Fruit fly (Drosophila melanogaster) whole organism, embryonic: ENCODE measurements around the gene lark.

ENCODE experiments used
- BEAF-32 ChIP-seq: fragments of 200-800 bp; sonication (Bioruptor generic); optimal IDR thresholded peaks from 3 replicates; lab custom pipeline; 2017; ENCODE audit warnings: missing biosample characterization, missing genetic modification characterization, mild to moderate bottlenecking, moderate library complexity, missing genetic modification reagents
- Bgb ChIP-seq: fragments of 200-800 bp; sonication (Bioruptor generic); IDR thresholded peaks from 2 replicates; pipeline ENCODE4 v1.3.6; 2022; ENCODE audit warnings: missing biosample characterization, missing genetic modification characterization; ENCODE audit not compliant: partially characterized antibody
- CG10267 ChIP-seq: fragments of 200-800 bp; sonication (Bioruptor generic); optimal IDR thresholded peaks from 2 replicates; lab custom pipeline; 2018; ENCODE audit warnings: missing biosample characterization, mild to moderate bottlenecking, missing genetic modification characterization, moderate library complexity
- CG10321 ChIP-seq: fragments of 200-800 bp; sonication (Bioruptor generic); IDR thresholded peaks from 2 replicates; pipeline ENCODE4 v1.3.6; 2022; ENCODE audit warnings: missing biosample characterization, missing genetic modification characterization
- CG11085 ChIP-seq: fragments of 200-800 bp; sonication (Bioruptor generic); IDR thresholded peaks from 2 replicates; pipeline ENCODE4 v1.3.6; 2022; ENCODE audit warnings: missing biosample characterization, missing genetic modification characterization
- CG12299 ChIP-seq: fragments of 200-800 bp; sonication (Bioruptor generic); optimal IDR thresholded peaks from 2 replicates; lab custom pipeline; 2018; ENCODE audit warnings: missing biosample characterization, mild to moderate bottlenecking, missing genetic modification characterization
- CG13775 ChIP-seq: fragments of 200-800 bp; sonication (Bioruptor generic); optimal IDR thresholded peaks from 3 replicates; lab custom pipeline; 2017; ENCODE audit warnings: missing biosample characterization, mild to moderate bottlenecking, missing genetic modification characterization
- CG14965 ChIP-seq: fragments of 200-800 bp; sonication (Bioruptor generic); optimal IDR thresholded peaks from 2 replicates; lab custom pipeline; 2016; ENCODE audit warnings: missing biosample characterization, missing genetic modification characterization, borderline replicate concordance
- CG15269 ChIP-seq: fragments of 200-800 bp; sonication (Bioruptor generic); optimal IDR thresholded peaks from 2 replicates; lab custom pipeline; 2018; ENCODE audit warnings: missing biosample characterization, mild to moderate bottlenecking, missing genetic modification characterization, moderate library complexity
- CG1647 ChIP-seq: fragments of 200-800 bp; sonication (Bioruptor generic); optimal IDR thresholded peaks from 3 replicates; lab custom pipeline; 2016; ENCODE audit warnings: missing biosample characterization, missing genetic modification characterization
- CG17829 ChIP-seq: fragments of 200-800 bp; optimal IDR thresholded peaks from 2 replicates; lab custom pipeline; 2019; ENCODE audit warnings: missing biosample characterization, mild to moderate bottlenecking, missing genetic modification characterization, moderate library complexity
- CG2116 ChIP-seq: fragments of 200-800 bp; sonication (Bioruptor generic); optimal IDR thresholded peaks from 3 replicates; lab custom pipeline; 2018; ENCODE audit warnings: missing biosample characterization, mild to moderate bottlenecking, missing genetic modification characterization
- CG2712 ChIP-seq: fragments of 200-800 bp; optimal IDR thresholded peaks from 3 replicates; lab custom pipeline; 2019; ENCODE audit warnings: missing biosample characterization, mild to moderate bottlenecking, missing genetic modification characterization, moderate library complexity
- CG30020 ChIP-seq: fragments of 200-800 bp; optimal IDR thresholded peaks from 2 replicates; lab custom pipeline; 2019; ENCODE audit warnings: missing biosample characterization, mild to moderate bottlenecking, missing genetic modification characterization, moderate library complexity
- CG31441 ChIP-seq: fragments of 200-800 bp; sonication (Bioruptor generic); IDR thresholded peaks from 2 replicates; pipeline ENCODE4 v1.3.6; 2022; ENCODE audit warnings: missing biosample characterization, missing genetic modification characterization
- CG3847 ChIP-seq: fragments of 200-800 bp; sonication (Bioruptor generic); IDR thresholded peaks from 2 replicates; pipeline ENCODE4 v1.3.6; 2022; ENCODE audit warnings: missing biosample characterization, missing genetic modification characterization
- CG7372 ChIP-seq: fragments of 200-800 bp; sonication (Bioruptor generic); IDR thresholded peaks from 2 replicates; pipeline ENCODE4 v1.3.6; 2022; ENCODE audit warnings: missing biosample characterization, missing genetic modification characterization
- CG8924 ChIP-seq: fragments of 200-800 bp; optimal IDR thresholded peaks from 3 replicates; lab custom pipeline; 2019; ENCODE audit warnings: missing biosample characterization, mild to moderate bottlenecking, missing genetic modification characterization, moderate library complexity
- CG9797 ChIP-seq: fragments of 200-800 bp; sonication (Bioruptor generic); optimal IDR thresholded peaks from 3 replicates; lab custom pipeline; 2018; ENCODE audit warnings: missing biosample characterization, mild to moderate bottlenecking, missing genetic modification characterization
- CoRest ChIP-seq: fragments of 200-800 bp; sonication (Bioruptor generic); optimal IDR thresholded peaks from 3 replicates; lab custom pipeline; 2018; ENCODE audit warnings: missing biosample characterization, mild to moderate bottlenecking, missing genetic modification characterization, moderate library complexity
- D ChIP-seq, 2 experiments: fragments of 200-800 bp in 1 of 2; fragments of >200 bp in 1 of 2; sonication (Bioruptor generic) in 1 of 2; optimal IDR thresholded peaks; 2 replicates in 1 of 2; 3 replicates in 1 of 2; lab custom pipeline; 2017; ENCODE audit warnings: mild to moderate bottlenecking in 1 of 2, missing biosample characterization in 1 of 2, missing genetic modification characterization in 1 of 2, missing genetic modification reagents in 1 of 2
- D19B ChIP-seq: fragments of 200-800 bp; sonication (Bioruptor generic); optimal IDR thresholded peaks from 2 replicates; lab custom pipeline; 2017; ENCODE audit warnings: missing biosample characterization, mild to moderate bottlenecking, missing genetic modification characterization
- Dp ChIP-seq: fragments of 200-800 bp; sonication (Bioruptor generic); optimal IDR thresholded peaks from 2 replicates; lab custom pipeline; 2018; ENCODE audit warnings: missing biosample characterization, mild to moderate bottlenecking, missing genetic modification characterization, moderate library complexity
- HLH4C ChIP-seq: fragments of 200-800 bp; sonication (Bioruptor generic); IDR thresholded peaks from 3 replicates; pipeline ENCODE4 v1.3.6; 2022; ENCODE audit warnings: missing biosample characterization, missing genetic modification characterization; ENCODE audit not compliant: partially characterized antibody
- Med ChIP-seq: fragments of 200-800 bp; sonication (Bioruptor generic); peaks from one replicate; lab custom pipeline; 2016; ENCODE audit warnings: missing biosample characterization, missing genetic modification characterization, mild to moderate bottlenecking, inconsistent platforms, moderate library complexity
- Nf-YC ChIP-seq: fragments of 200-800 bp; optimal IDR thresholded peaks from 3 replicates; lab custom pipeline; 2019; ENCODE audit warnings: missing biosample characterization, mild to moderate bottlenecking, missing genetic modification characterization, moderate library complexity
- Poxn ChIP-seq: fragments of 200-800 bp; sonication (Bioruptor generic); IDR thresholded peaks from 2 replicates; pipeline ENCODE4 v1.3.6; 2022; ENCODE audit warnings: missing biosample characterization, missing genetic modification characterization
- ato ChIP-seq: fragments of 200-800 bp; sonication (Bioruptor generic); IDR thresholded peaks from 2 replicates; pipeline ENCODE4 v1.3.6; 2022; ENCODE audit warnings: missing biosample characterization, missing genetic modification characterization; ENCODE audit not compliant: partially characterized antibody
- bsh ChIP-seq, 2 experiments: fragments of 200-800 bp; sonication (Bioruptor generic); optimal IDR thresholded peaks; 2 replicates each; lab custom pipeline; 2017 to 2018; ENCODE audit warnings: mild to moderate bottlenecking in 2 of 2, missing biosample characterization in 2 of 2, missing genetic modification characterization in 2 of 2, moderate library complexity in 1 of 2
- btn ChIP-seq: fragments of 200-800 bp; sonication (Bioruptor generic); optimal IDR thresholded peaks from 2 replicates; lab custom pipeline; 2016; ENCODE audit warnings: missing biosample characterization, missing genetic modification characterization
- ci ChIP-seq: fragments of 200-800 bp; sonication (Bioruptor generic); IDR thresholded peaks from 3 replicates; pipeline ENCODE4 v1.3.6; 2022; ENCODE audit warnings: missing biosample characterization, missing genetic modification characterization
- dmrt11E ChIP-seq: fragments of 200-800 bp; sonication (Bioruptor generic); optimal IDR thresholded peaks from 3 replicates; lab custom pipeline; 2018; ENCODE audit warnings: missing biosample characterization, mild to moderate bottlenecking, missing genetic modification characterization, moderate library complexity
- fru ChIP-seq: fragments of >200 bp; optimal IDR thresholded peaks from 2 replicates; lab custom pipeline; 2017
- maf-S ChIP-seq: fragments of 200-800 bp; sonication (Bioruptor generic); optimal IDR thresholded peaks from 2 replicates; lab custom pipeline; 2016; ENCODE audit warnings: missing biosample characterization, missing genetic modification characterization
- nmo ChIP-seq: fragments of 200-800 bp; sonication (Bioruptor generic); optimal IDR thresholded peaks from 2 replicates; lab custom pipeline; 2018; ENCODE audit warnings: missing biosample characterization, mild to moderate bottlenecking, missing genetic modification characterization, moderate library complexity
- onecut ChIP-seq: fragments of 200-800 bp; sonication (Bioruptor generic); IDR thresholded peaks from 2 replicates; pipeline ENCODE4 v1.3.6; 2022; ENCODE audit warnings: missing biosample characterization, missing genetic modification characterization
- p53 ChIP-seq: fragments of 200-800 bp; sonication (Bioruptor generic); optimal IDR thresholded peaks from 2 replicates; lab custom pipeline; 2016; ENCODE audit warnings: missing biosample characterization, missing genetic modification characterization
- pb ChIP-seq: fragments of 200-800 bp; sonication (Bioruptor generic); optimal IDR thresholded peaks from 3 replicates; lab custom pipeline; 2016; ENCODE audit warnings: missing biosample characterization, missing genetic modification characterization
- phol ChIP-seq: fragments of 200-800 bp; sonication (Bioruptor generic); optimal IDR thresholded peaks from 3 replicates; lab custom pipeline; 2018; ENCODE audit warnings: missing biosample characterization, mild to moderate bottlenecking, missing genetic modification characterization, moderate library complexity
- pros ChIP-seq: fragments of 200-800 bp; sonication (Bioruptor generic); optimal IDR thresholded peaks from 3 replicates; lab custom pipeline; 2019; ENCODE audit warnings: missing biosample characterization, mild to moderate bottlenecking, missing genetic modification characterization, moderate library complexity
- pzg ChIP-seq: fragments of 200-800 bp; sonication (Bioruptor generic); optimal IDR thresholded peaks from 3 replicates; lab custom pipeline; 2018; ENCODE audit warnings: missing biosample characterization, mild to moderate bottlenecking, missing genetic modification characterization, moderate library complexity
- ranshi ChIP-seq: fragments of 200-800 bp; sonication (Bioruptor generic); IDR thresholded peaks from 2 replicates; pipeline ENCODE4 v1.3.6; 2022; ENCODE audit warnings: missing biosample characterization, missing genetic modification characterization
- row ChIP-seq: fragments of 200-800 bp; sonication (Bioruptor generic); IDR thresholded peaks from 3 replicates; pipeline ENCODE4 v1.3.6; 2022; ENCODE audit warnings: missing biosample characterization, missing genetic modification characterization
- sc ChIP-seq, 3 experiments: fragments of >200 bp in 2 of 3; fragments of 200-800 bp in 1 of 3; sonication (Bioruptor generic) in 1 of 3; optimal IDR thresholded peaks; 2 replicates in 2 of 3; 3 replicates in 1 of 3; lab custom pipeline; 2017; ENCODE audit warnings: mild to moderate bottlenecking in 1 of 3, missing biosample characterization in 1 of 3, missing genetic modification characterization in 1 of 3, missing genetic modification reagents in 1 of 3
- sens-2 ChIP-seq: fragments of 200-800 bp; sonication (Bioruptor generic); IDR thresholded peaks from 2 replicates; pipeline ENCODE4 v1.3.6; 2022; ENCODE audit warnings: missing biosample characterization, missing genetic modification characterization
- sima ChIP-seq: fragments of 200-800 bp; sonication (Bioruptor generic); optimal IDR thresholded peaks from 2 replicates; lab custom pipeline; 2016; ENCODE audit warnings: missing biosample characterization, missing genetic modification characterization
- vnd ChIP-seq: fragments of 200-800 bp; sonication (Bioruptor generic); IDR thresholded peaks from 3 replicates; pipeline ENCODE4 v1.3.6; 2022; ENCODE audit warnings: missing biosample characterization, missing genetic modification characterization; ENCODE audit not compliant: partially characterized antibody
- vvl ChIP-seq: fragments of 200-800 bp; sonication (Bioruptor generic); IDR thresholded peaks from 2 replicates; pipeline ENCODE4 v1.3.6; 2022; ENCODE audit warnings: missing biosample characterization, missing genetic modification characterization
- wek ChIP-seq: fragments of 200-800 bp; sonication (Bioruptor generic); optimal IDR thresholded peaks from 3 replicates; lab custom pipeline; 2018; ENCODE audit warnings: missing biosample characterization, mild to moderate bottlenecking, missing genetic modification characterization, moderate library complexity

The lark gene

dm6 chr3L:7339216-7339742 lies at the start of gene lark, which contains the start of gene eco:
Gene lark (plus strand): TSS chr3L:7339266.
Gene eco (minus strand): TSS chr3L:7339340.
- TF ChIP-seq ato (GFP tag; lab: Robert Waterston, UW) (no peak), HLH4C (GFP tag; lab: Robert Waterston, UW) (no peak), sc (optimal IDR thresholded peaks at IDR 0.05; lab: Kevin White, UChicago) (no peak), sc (GFP tag; optimal IDR thresholded peaks at IDR 0.05; lab: Kevin White, UChicago) (no peak), maf-S (GFP tag; lab: Kevin White, UChicago) (no peak), fru (no peak), vnd (GFP tag; lab: Robert Waterston, UW) (no peak), CG11085 (no peak), sens-2 (no peak), row (peak; percentile 37; the same call in 2 of the 3 replicates), Dp (GFP tag; lab: Kevin White, UChicago) (peak; percentile 36), CG7372 (no peak), CoRest (tag; lab: Kevin White, UChicago) (peak; percentile 8), pzg (GFP tag; lab: Kevin White, UChicago) (peak; percentile 79), CG10267 (tag; lab: Kevin White, UChicago) (peak; percentile 83), CG10321 (no peak), CG1647 (no peak), vvl (0 out of 2 replicates have a peak, but pooled peaks have one; percentile 10), CG15269 (tag; lab: Kevin White, UChicago) (no peak), pb (GFP tag; lab: Kevin White, UChicago) (no peak), p53 (GFP tag; lab: Kevin White, UChicago) (no peak), Poxn (no peak), CG2116 (peak; percentile 44), CG2712 (tag; lab: Kevin White, UChicago) (peak; percentile 29), CG30020 (peak; percentile 30), Bgb (GFP tag; lab: Robert Waterston, UW) (peak; percentile 47; the same call in 1 of the 2 replicates), D19B (no peak), Med (GFP tag; lab: Kevin White, UChicago) (peak; percentile 67), onecut (peak; percentile 77), wek (GFP tag; lab: Kevin White, UChicago) (peak; percentile 4), phol (tag; lab: Kevin White, UChicago) (peak; percentile 98), nmo (GFP tag; lab: Kevin White, UChicago) (peak; percentile 33), btn (GFP tag; lab: Kevin White, UChicago) (no peak), ci (GFP tag; lab: Robert Waterston, UW) (no peak; the same call in 2 of the 3 replicates), ranshi (GFP tag; lab: Robert Waterston, UW) (no peak), D (optimal IDR thresholded peaks at IDR 0.05; lab: Kevin White, UChicago) (no peak), D (GFP tag; optimal IDR thresholded peaks at IDR 0.05; lab: Kevin White, UChicago) (no peak), pros (GFP tag; lab: Kevin White, UChicago) (no peak), CG3847 (peak; percentile 33; the same call in 1 of the 2 replicates), CG8924 (tag; lab: Kevin White, UChicago) (peak; percentile 4), dmrt11E (no peak), CG14965 (GFP tag; lab: Kevin White, UChicago) (no peak), sima (no peak), BEAF-32 (GFP tag; lab: Kevin White, UChicago) (peak; percentile 42), CG9797 (peak; percentile 92), CG13775 (GFP tag; lab: Kevin White, UChicago) (no peak), Nf-YC (peak; percentile 1), CG12299 (tag; lab: Kevin White, UChicago) (peak; percentile 60), CG31441 (GFP tag; lab: Robert Waterston, UW) (no peak), bsh (GFP tag; optimal IDR thresholded peaks at IDR 0.05; lab: Kevin White, UChicago) (peak in 1 of 2 experiments; percentile 17), CG17829 (tag; lab: Kevin White, UChicago) (peak; percentile 17)
